Fruit fly (Drosophila melanogaster) whole organism: Measurements from ENCODE around the gene CG12017.

Experiments
- CG8478 ChIP-seq: fragments of >200 bp; optimal IDR thresholded peaks from 2 replicates; lab custom pipeline; 2018; ENCODE audit warnings: inconsistent platforms
- Dll ChIP-seq: fragments of >200 bp; optimal IDR thresholded peaks from 2 replicates; lab custom pipeline; 2017
- EcR ChIP-seq, 2 experiments: fragments of >200 bp; optimal IDR thresholded peaks; 2 replicates each; lab custom pipeline; 2017; ENCODE audit warnings: missing biosample characterization in 2 of 2, missing genetic modification characterization in 2 of 2, missing genetic modification reagents in 2 of 2
- pan ChIP-seq: fragments of >200 bp; optimal IDR thresholded peaks from 2 replicates; lab custom pipeline; 2017
- psq ChIP-seq: fragments of >200 bp; optimal IDR thresholded peaks from 2 replicates; lab custom pipeline; 2017
- usp ChIP-seq: fragments of >200 bp; optimal IDR thresholded peaks from 2 replicates; lab custom pipeline; 2017; ENCODE audit warnings: missing biosample characterization, missing genetic modification characterization, mixed read lengths

CG12017 gene

dm6 chr3L:3259703-3260102 lies 20.3 kb upstream of the CG12017 start:
- TF ChIP-seq psq = no peak
- TF ChIP-seq Dll (lab: Kevin White, UChicago) = no peak
- TF ChIP-seq usp (GFP tag; lab: Kevin White, UChicago) = no peak
- TF ChIP-seq pan (lab: Kevin White, UChicago) = no peak
- no peak for TF ChIP-seq EcR (GFP tag; optimal IDR thresholded peaks at IDR 0.05; lab: Kevin White, UChicago)
- TF ChIP-seq CG8478 (lab: Kevin White, UChicago) = no peak

- no peak for TF ChIP-seq EcR (GFP tag; optimal IDR thresholded peaks at IDR 0.05; lab: Kevin White, UChicago)
- no peak for TF ChIP-seq usp (GFP tag; lab: Kevin White, UChicago)
- TF ChIP-seq CG8478 (lab: Kevin White, UChicago) = no peak
- no peak for TF ChIP-seq psq
- TF ChIP-seq pan (lab: Kevin White, UChicago) = no peak
- TF ChIP-seq Dll (lab: Kevin White, UChicago) = no peak
Observed at dm6 chr3L:3261642-3262041, 18.4 kb upstream of the CG12017 start.

dm6 chr3L:3266306-3266705 lies 13.7 kb upstream of the CG12017 start:
- TF ChIP-seq EcR (GFP tag; optimal IDR thresholded peaks at IDR 0.05; lab: Kevin White, UChicago) (no peak), psq (no peak), Dll (lab: Kevin White, UChicago) (no peak), CG8478 (lab: Kevin White, UChicago) (no peak), usp (GFP tag; lab: Kevin White, UChicago) (no peak), pan (lab: Kevin White, UChicago) (no peak)

- TF ChIP-seq CG8478 (lab: Kevin White, UChicago) (no peak), EcR (GFP tag; optimal IDR thresholded peaks at IDR 0.05; lab: Kevin White, UChicago) (no peak), pan (lab: Kevin White, UChicago) (no peak), usp (GFP tag; lab: Kevin White, UChicago) (no peak)
Observed at dm6 chr3L:3268161-3268560, 11.9 kb upstream of the CG12017 start, which contains the start of gene CG34265. Gene CG34265, plus strand, starts transcription at chr3L:3268461.

- no peak for TF ChIP-seq EcR (GFP tag; optimal IDR thresholded peaks at IDR 0.05; lab: Kevin White, UChicago)
- TF ChIP-seq pan (lab: Kevin White, UChicago) = no peak
- no peak for TF ChIP-seq usp (GFP tag; lab: Kevin White, UChicago)
- TF ChIP-seq psq = no peak
- TF ChIP-seq CG8478 (lab: Kevin White, UChicago) = no peak
- no peak for TF ChIP-seq Dll (lab: Kevin White, UChicago)
Observed at dm6 chr3L:3270736-3271135, 9.3 kb upstream of the CG12017 start, which contains the start of gene CG14960. Gene CG14960, plus strand, starts transcription at chr3L:3271036.

- no peak for TF ChIP-seq pan (lab: Kevin White, UChicago)
- TF ChIP-seq CG8478 (lab: Kevin White, UChicago) = no peak
- no peak for TF ChIP-seq EcR (GFP tag; optimal IDR thresholded peaks at IDR 0.05; lab: Kevin White, UChicago)
- no peak for TF ChIP-seq usp (GFP tag; lab: Kevin White, UChicago)
- TF ChIP-seq Dll (lab: Kevin White, UChicago) = no peak
- TF ChIP-seq psq = no peak
Observed at dm6 chr3L:3274463-3275177, 5.4 kb upstream of the CG12017 start.

dm6 chr3L:3276930-3277329 lies 3.1 kb upstream of the CG12017 start:
- TF ChIP-seq psq = no peak
- TF ChIP-seq pan (lab: Kevin White, UChicago) = no peak
- TF ChIP-seq CG8478 (lab: Kevin White, UChicago) = no peak
- TF ChIP-seq EcR (GFP tag; optimal IDR thresholded peaks at IDR 0.05; lab: Kevin White, UChicago) = no peak
- TF ChIP-seq Dll (lab: Kevin White, UChicago) = no peak
- no peak for TF ChIP-seq usp (GFP tag; lab: Kevin White, UChicago)

- TF ChIP-seq pan (lab: Kevin White, UChicago) (no peak), usp (GFP tag; lab: Kevin White, UChicago) (no peak), Dll (lab: Kevin White, UChicago) (no peak), EcR (GFP tag; optimal IDR thresholded peaks at IDR 0.05; lab: Kevin White, UChicago) (no peak), CG8478 (lab: Kevin White, UChicago) (no peak), psq (no peak)
Observed at dm6 chr3L:3283264-3283663, 3.2 kb downstream of the CG12017 start.

- TF ChIP-seq psq = no peak
Observed at dm6 chr3L:3284900-3285299, 4.9 kb downstream of the CG12017 start.

dm6 chr3L:3288414-3288813 lies 8.4 kb downstream of the CG12017 start:
- TF ChIP-seq Dll (lab: Kevin White, UChicago) (no peak), usp (GFP tag; lab: Kevin White, UChicago) (no peak), psq (no peak)

- TF ChIP-seq pan (lab: Kevin White, UChicago) = no peak
- TF ChIP-seq CG8478 (lab: Kevin White, UChicago) = no peak
- no peak for TF ChIP-seq psq
- no peak for TF ChIP-seq Dll (lab: Kevin White, UChicago)
- TF ChIP-seq EcR (GFP tag; optimal IDR thresholded peaks at IDR 0.05; lab: Kevin White, UChicago) = no peak
- TF ChIP-seq usp (GFP tag; lab: Kevin White, UChicago) = no peak
Observed at dm6 chr3L:3291159-3291558, 11.1 kb downstream of the CG12017 start, which contains the start of gene CG12009. Gene CG12009, plus strand, starts transcription at chr3L:3291459.

- TF ChIP-seq EcR (GFP tag; optimal IDR thresholded peaks at IDR 0.05; lab: Kevin White, UChicago) (no peak), CG8478 (lab: Kevin White, UChicago) (no peak), usp (GFP tag; lab: Kevin White, UChicago) (no peak), psq (no peak), Dll (lab: Kevin White, UChicago) (no peak), pan (lab: Kevin White, UChicago) (no peak)
Observed at dm6 chr3L:3300345-3300744, 20.3 kb downstream of the CG12017 start.
